Worm (Caenorhabditis elegans) whole organism, dauer: ENCODE data around the gene cul-2.

ENCODE experiments used
- unc-62 ChIP-seq: sonication (generic microtip); optimal IDR thresholded peaks from 2 replicates; lab custom pipeline; 2017; ENCODE audit warnings: missing biosample characterization, missing genetic modification reagents, missing genetic modification characterization

cul-2 gene

DNA sequence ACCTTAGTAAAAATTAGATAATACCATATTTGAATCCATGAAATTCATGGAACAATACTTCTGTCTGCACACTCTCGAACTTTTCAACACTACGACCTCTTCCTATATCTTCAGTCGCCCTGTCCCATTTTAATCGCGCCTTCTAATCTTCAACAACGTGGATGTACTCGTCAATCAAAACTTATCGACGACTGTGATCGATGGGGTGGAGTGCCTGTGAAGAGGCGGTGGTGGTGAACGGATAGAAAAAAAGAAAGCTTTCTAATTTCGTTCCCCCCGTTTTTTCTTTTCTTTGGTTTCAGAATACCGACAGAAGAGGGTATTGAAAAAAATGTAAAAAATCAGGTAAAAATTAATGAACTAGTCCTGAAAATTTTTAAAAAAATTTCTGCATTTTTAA is 28.0 kb upstream of the cul-2 start:
- no peak for TF ChIP-seq unc-62 (GFP tag; lab: Kevin White, UChicago)

ce11 chrIII:13660123-13660522 is 26.9 kb upstream of the cul-2 start:
- no peak for TF ChIP-seq unc-62 (GFP tag; lab: Kevin White, UChicago)

ce11 chrIII:13666406-13666805 is 20.7 kb upstream of the cul-2 start:
- TF ChIP-seq unc-62 (GFP tag; lab: Kevin White, UChicago), result no peak

- no peak for TF ChIP-seq unc-62 (GFP tag; lab: Kevin White, UChicago)
These were observed 19.3 kb upstream of the cul-2 start, which contains the start of gene flp-15 for ce11 chrIII:13667739-13668138. flp-15 (minus strand) TSS chrIII:13667839.

- no peak for TF ChIP-seq unc-62 (GFP tag; lab: Kevin White, UChicago)
These were observed 17.6 kb upstream of the cul-2 start for ce11 chrIII:13669519-13669918.

DNA sequence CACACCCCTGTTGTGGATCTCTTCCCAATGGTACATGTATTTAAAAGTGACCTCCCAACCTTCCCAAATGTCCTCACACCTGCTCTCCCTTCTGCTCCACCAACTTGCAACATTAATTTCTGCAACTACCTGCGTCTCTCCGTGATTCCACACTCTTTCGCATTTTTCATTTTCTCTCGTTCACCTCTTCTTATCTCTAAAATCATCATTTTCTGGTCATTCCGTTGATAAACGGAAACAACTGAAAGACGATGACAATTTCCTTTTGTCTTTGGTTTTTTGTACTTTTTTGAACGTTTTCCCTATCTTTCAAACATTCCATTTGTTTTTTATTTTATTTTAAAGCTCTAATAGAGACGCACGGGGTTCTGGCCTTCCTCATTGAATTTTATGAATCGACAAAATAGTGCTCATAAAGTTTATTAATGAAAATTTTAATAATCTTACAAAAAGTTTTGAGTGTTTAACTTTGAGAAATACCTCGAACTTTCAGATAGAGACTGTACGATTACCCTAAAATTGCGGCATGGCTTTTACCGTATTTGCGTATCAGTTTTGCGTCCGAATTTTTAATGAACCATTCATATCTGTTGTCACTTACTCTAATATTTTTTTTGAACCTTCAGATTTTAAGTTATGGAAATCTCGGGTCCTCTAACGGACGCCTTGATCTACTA is 14.3 kb upstream of the cul-2 start, which contains the start of gene aqp-11:
Gene aqp-11, plus strand, starts transcription at position 627 of the 677 bp plus-strand sequence.
- TF ChIP-seq unc-62 (GFP tag; lab: Kevin White, UChicago), result no peak

ce11 chrIII:13678761-13679495 is 8.1 kb upstream of the cul-2 start, which contains the start of gene sid-2:
sid-2 (plus strand) TSS chrIII:13679445.
- no peak for TF ChIP-seq unc-62 (GFP tag; lab: Kevin White, UChicago)

- TF ChIP-seq unc-62 (GFP tag; lab: Kevin White, UChicago), result no peak
These were observed 5.0 kb upstream of the cul-2 start for ce11 chrIII:13682019-13682418.

DNA sequence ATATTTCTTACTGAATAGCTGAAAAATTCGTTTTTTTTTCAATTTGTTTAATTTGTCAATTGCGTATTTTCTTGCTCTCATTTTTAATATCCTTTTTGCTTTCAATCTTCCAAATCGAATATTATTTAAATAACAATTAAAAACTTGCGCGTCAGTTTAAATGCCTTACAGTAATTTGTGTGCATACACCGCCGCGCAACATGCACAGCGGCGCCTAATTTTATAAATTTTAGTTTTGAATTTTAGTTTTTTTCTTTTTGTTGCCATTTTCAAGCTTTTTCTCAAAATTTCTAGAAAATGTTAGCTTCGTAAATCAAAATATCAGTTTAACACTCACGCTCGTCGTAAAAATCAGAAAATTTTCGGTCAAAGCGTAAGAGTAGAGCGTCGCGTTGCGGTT is 3.8 kb upstream of the cul-2 start:
- no peak for TF ChIP-seq unc-62 (GFP tag; lab: Kevin White, UChicago)

DNA sequence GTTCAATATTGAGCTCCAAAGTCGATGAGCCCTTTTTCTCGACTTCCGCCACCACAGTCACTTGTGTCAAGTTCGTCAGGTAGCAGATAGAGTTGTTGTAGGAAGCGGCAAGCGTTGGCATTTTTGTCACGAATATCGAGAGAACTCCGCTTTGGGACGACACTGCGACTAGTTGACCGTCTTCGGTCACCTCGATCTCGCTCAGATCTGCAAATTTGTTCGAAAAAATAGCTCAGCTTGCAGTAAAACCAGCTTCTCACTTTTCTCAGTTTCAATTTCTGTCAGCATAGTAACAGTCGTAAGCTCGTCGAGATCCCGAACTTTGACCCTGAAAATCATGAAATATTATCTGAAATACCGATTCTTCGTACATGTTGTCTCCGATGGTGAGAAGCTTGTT is 2.8 kb upstream of the cul-2 start:
- TF ChIP-seq unc-62 (GFP tag; lab: Kevin White, UChicago), result no peak

- TF ChIP-seq unc-62 (GFP tag; lab: Kevin White, UChicago), result no peak
These were observed 760 bp upstream of the cul-2 start, which contains the start of gene dyf-2 for ce11 chrIII:13686309-13686708. dyf-2 (minus strand) TSS chrIII:13686445.

- TF ChIP-seq unc-62 (GFP tag; lab: Kevin White, UChicago), result no peak
These were observed 5.5 kb downstream of the cul-2 start, which contains the start of gene cyn-2 for ce11 chrIII:13692555-13692954. cyn-2 (plus strand) TSS chrIII:13692668.

ce11 chrIII:13693187-13693586 is 6.1 kb downstream of the cul-2 start:
- no peak for TF ChIP-seq unc-62 (GFP tag; lab: Kevin White, UChicago)

DNA sequence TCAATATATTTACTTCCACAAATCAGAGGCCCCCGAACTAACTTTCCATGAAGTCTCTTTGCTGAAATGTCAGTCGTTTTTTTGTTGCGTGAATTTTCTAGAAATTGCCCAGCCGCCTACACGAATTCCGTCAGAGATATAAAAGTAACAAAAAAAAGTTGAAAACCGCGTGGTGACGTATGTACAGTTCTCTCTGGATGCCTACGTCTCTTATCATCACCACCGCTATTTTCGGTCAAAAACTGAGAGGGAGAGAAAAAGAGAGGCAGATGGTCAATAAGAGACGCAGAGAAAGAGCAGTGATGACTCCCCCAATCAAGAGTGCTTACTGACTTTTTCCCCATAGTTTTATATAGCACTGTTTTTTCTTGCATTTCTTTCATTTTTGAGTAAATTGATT is 7.0 kb downstream of the cul-2 start:
- no peak for TF ChIP-seq unc-62 (GFP tag; lab: Kevin White, UChicago)

ce11 chrIII:13695588-13695987 is 8.5 kb downstream of the cul-2 start:
- TF ChIP-seq unc-62 (GFP tag; lab: Kevin White, UChicago), result no peak

DNA sequence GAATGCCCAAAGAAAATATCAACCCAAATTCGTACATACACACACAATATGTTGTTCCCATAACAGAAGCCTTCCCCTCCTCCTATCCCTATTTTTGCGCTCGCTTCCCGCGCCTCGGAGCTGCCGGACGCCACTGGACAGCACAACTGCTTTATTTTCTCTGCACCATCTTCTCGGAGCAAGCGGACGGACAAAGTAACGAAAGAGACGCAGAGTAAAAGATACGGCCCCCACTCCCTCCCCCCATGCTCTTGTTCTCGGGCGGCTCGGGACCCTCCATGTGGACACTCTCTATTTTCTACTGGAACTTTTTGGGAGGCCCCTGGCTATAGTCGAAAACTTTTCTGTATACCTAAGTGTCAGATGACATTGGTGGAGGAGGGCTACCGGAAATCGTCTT is 10.8 kb downstream of the cul-2 start:
- no peak for TF ChIP-seq unc-62 (GFP tag; lab: Kevin White, UChicago)

DNA sequence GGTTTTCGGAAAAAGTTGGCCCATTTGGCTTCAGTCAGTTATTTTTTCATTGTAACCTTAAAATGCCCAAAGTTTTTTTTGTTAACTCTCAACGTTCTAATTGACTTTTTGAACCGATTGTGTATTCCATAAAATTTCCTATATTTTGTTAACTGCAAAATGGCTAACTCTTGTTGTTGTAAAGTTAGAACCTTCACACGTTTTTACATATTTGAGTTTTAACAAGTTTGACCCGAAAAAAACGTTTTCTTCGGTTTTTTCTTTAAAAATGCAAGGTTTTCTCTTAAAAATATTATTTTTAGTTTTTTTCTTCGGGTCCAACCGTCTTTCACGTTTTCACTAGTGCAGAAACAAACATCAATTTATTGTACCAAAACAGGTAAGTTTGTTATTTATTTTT is 14.6 kb downstream of the cul-2 start, which contains the start of gene lit-1:
Gene lit-1, plus strand, starts transcription at position 301 of the 400 bp plus-strand sequence.
- TF ChIP-seq unc-62 (GFP tag; lab: Kevin White, UChicago), result no peak
